Comparison of ENCODE assay signal across 3 worm cellular contexts in the genomic region with DNA sequence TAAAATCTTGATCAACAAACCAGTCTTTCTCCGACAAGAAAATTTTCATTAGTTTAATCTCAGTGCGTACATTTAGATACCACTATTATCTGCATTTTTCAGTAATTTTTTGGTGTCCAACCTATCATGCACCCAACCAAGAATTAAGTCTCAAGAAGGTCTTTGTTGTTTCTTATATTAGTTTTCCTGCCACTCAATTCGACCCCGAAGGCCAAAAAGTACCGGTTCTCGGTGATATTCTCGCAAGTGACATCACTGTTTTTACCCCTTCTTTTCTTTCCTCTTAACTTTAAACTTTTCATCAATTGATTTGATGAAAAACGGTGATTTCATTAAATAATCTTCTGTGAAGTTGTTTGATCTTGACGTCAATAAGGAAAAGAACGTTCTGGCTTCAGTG.
TF ChIP-seq lines count a peak whose summit lies in the region.

A gene (plus strand): TSS at position 400 of the 400 bp plus-strand sequence.

TF ChIP-seq in whole organism, L1 larva, 84 proteins besides CTCF, POLR2A, EP300 and RAD21 (continued from another document and continues in another):
- TF ChIP-seq fos-1 (tag; optimal IDR thresholded peaks at IDR 0.05; lab: Kevin White, UChicago) (no peak), dpl-1 (GFP tag; optimal IDR thresholded peaks at IDR 0.05; lab: Kevin White, UChicago) (no peak), nhr-47 (tag; optimal IDR thresholded peaks at IDR 0.05; lab: Kevin White, UChicago) (no peak), nhr-85 (tag; lab: Kevin White, UChicago) (peak; percentile 90), mef-2 (tag; optimal IDR thresholded peaks at IDR 0.05; lab: Kevin White, UChicago) (no peak), unc-86 (tag; optimal IDR thresholded peaks at IDR 0.05; lab: Kevin White, UChicago) (no peak), unc-62 (GFP tag; optimal IDR thresholded peaks at IDR 0.05; lab: Kevin White, UChicago) (no peak), zag-1 (tag; optimal IDR thresholded peaks at IDR 0.05; lab: Kevin White, UChicago) (no peak), nhr-28 (tag; optimal IDR thresholded peaks at IDR 0.05; lab: Kevin White, UChicago) (no peak), efl-1 (optimal IDR thresholded peaks at IDR 0.05; lab: Kevin White, UChicago) (no peak), efl-1 (GFP tag; optimal IDR thresholded peaks at IDR 0.05 in 1 of 2; lab: Kevin White, UChicago) (peak in 1 of 2 experiments; percentile 89), C16A3.4 (tag; optimal IDR thresholded peaks at IDR 0.05; lab: Kevin White, UChicago) (no peak), lin-35 (GFP tag; optimal IDR thresholded peaks at IDR 0.05; lab: Kevin White, UChicago) (no peak), F16B12.6 (tag; optimal IDR thresholded peaks at IDR 0.05; lab: Kevin White, UChicago) (no peak), nhr-71 (tag; optimal IDR thresholded peaks at IDR 0.05; lab: Kevin White, UChicago) (peak; percentile 30), mdl-1 (tag; optimal IDR thresholded peaks at IDR 0.05; lab: Kevin White, UChicago) (no peak), ceh-88 (GFP tag; IDR thresholded peaks at IDR 0.05; lab: Robert Waterston, UW) (no peak), sptf-1 (tag; optimal IDR thresholded peaks at IDR 0.05; lab: Kevin White, UChicago) (no peak), fkh-10 (GFP tag; optimal IDR thresholded peaks at IDR 0.05; lab: Kevin White, UChicago) (no peak), lin-39 (tag; optimal IDR thresholded peaks at IDR 0.05; lab: Kevin White, UChicago) (no peak), ztf-11 (tag; optimal IDR thresholded peaks at IDR 0.05; lab: Kevin White, UChicago) (no peak), elt-3 (tag; optimal IDR thresholded peaks at IDR 0.05; lab: Kevin White, UChicago) (peak in 4 of 6 experiments; percentile 25 to 48 (median 42)), xbp-1 (tag; optimal IDR thresholded peaks at IDR 0.05; lab: Kevin White, UChicago) (no peak), lin-14 (GFP tag; optimal IDR thresholded peaks at IDR 0.05; lab: Kevin White, UChicago) (peak; percentile 23), lir-3 (tag; optimal IDR thresholded peaks at IDR 0.05; lab: Kevin White, UChicago; ENCODE audit: poor library complexity) (no peak), tbx-2 (tag; optimal IDR thresholded peaks at IDR 0.05; lab: Kevin White, UChicago) (no peak), hpl-2 (GFP tag; optimal IDR thresholded peaks at IDR 0.05; lab: Kevin White, UChicago) (no peak), blmp-1 (tag; optimal IDR thresholded peaks at IDR 0.05; lab: Kevin White, UChicago) (peak; percentile 44), ces-1 (GFP tag; optimal IDR thresholded peaks at IDR 0.05; lab: Kevin White, UChicago) (no peak), unc-30 (tag; optimal IDR thresholded peaks at IDR 0.05; lab: Kevin White, UChicago) (no peak), isw-1 (GFP tag; IDR thresholded peaks at IDR 0.05; lab: Robert Waterston, UW) (no peak), C34B4.2 (tag; optimal IDR thresholded peaks at IDR 0.05; lab: Kevin White, UChicago) (no peak), pag-3 (tag; optimal IDR thresholded peaks at IDR 0.05; lab: Kevin White, UChicago; ENCODE audit: borderline replicate concordance, insufficient read depth) (no peak), unc-98 (GFP tag; IDR thresholded peaks at IDR 0.05; lab: Robert Waterston, UW) (no peak), ceh-8 (GFP tag; optimal IDR thresholded peaks at IDR 0.05; lab: Kevin White, UChicago) (no peak), snu-23 (GFP tag; optimal IDR thresholded peaks at IDR 0.05; lab: Kevin White, UChicago) (no peak), tlp-1 (tag; optimal IDR thresholded peaks at IDR 0.05; lab: Kevin White, UChicago) (no peak), egl-27 (tag; optimal IDR thresholded peaks at IDR 0.05; lab: Kevin White, UChicago) (no peak), irx-1 (tag; optimal IDR thresholded peaks at IDR 0.05; lab: Kevin White, UChicago) (no peak), lsy-2 (tag; optimal IDR thresholded peaks at IDR 0.05; lab: Kevin White, UChicago) (no peak), elt-2 (tag; optimal IDR thresholded peaks at IDR 0.05; lab: Kevin White, UChicago) (no peak), efl-3 (GFP tag; optimal IDR thresholded peaks at IDR 0.05; lab: Kevin White, UChicago) (no peak), ztf-4 (tag; optimal IDR thresholded peaks at IDR 0.05; lab: Kevin White, UChicago) (no peak), mep-1 (tag; optimal IDR thresholded peaks at IDR 0.05; lab: Kevin White, UChicago) (no peak), unc-130 (tag; optimal IDR thresholded peaks at IDR 0.05; lab: Kevin White, UChicago) (no peak)

TF ChIP-seq in whole organism, L2 larva, 48 proteins besides CTCF, POLR2A, EP300 and RAD21 (continued from another document):
- TF ChIP-seq ceh-16 (tag; optimal IDR thresholded peaks at IDR 0.05; lab: Kevin White, UChicago) (no peak), C34F6.9 (tag; optimal IDR thresholded peaks at IDR 0.05; lab: Kevin White, UChicago) (no peak), unc-55 (GFP tag; optimal IDR thresholded peaks at IDR 0.05; lab: Kevin White, UChicago) (no peak), ztf-1 (GFP tag; conservative IDR thresholded peaks at IDR 0.05; lab: Robert Waterston, UW) (no peak), sem-4 (tag; optimal IDR thresholded peaks at IDR 0.05; lab: Kevin White, UChicago) (no peak), nhr-12 (tag; optimal IDR thresholded peaks at IDR 0.05; lab: Kevin White, UChicago) (no peak), mbf-1 (tag; optimal IDR thresholded peaks at IDR 0.05; lab: Kevin White, UChicago) (no peak), elt-3 (tag; optimal IDR thresholded peaks at IDR 0.05; lab: Kevin White, UChicago) (no peak), Y55F3AM.14 (GFP tag; optimal IDR thresholded peaks at IDR 0.05; lab: Kevin White, UChicago) (no peak), zag-1 (tag; optimal IDR thresholded peaks at IDR 0.05; lab: Kevin White, UChicago) (no peak), unc-62 (GFP tag; optimal IDR thresholded peaks at IDR 0.05; lab: Kevin White, UChicago) (no peak), nhr-10 (tag; optimal IDR thresholded peaks at IDR 0.05; lab: Kevin White, UChicago) (no peak), ztf-11 (tag; optimal IDR thresholded peaks at IDR 0.05; lab: Kevin White, UChicago) (no peak), nhr-23 (tag; optimal IDR thresholded peaks at IDR 0.05; lab: Kevin White, UChicago) (no peak), aly-2 (tag; optimal IDR thresholded peaks at IDR 0.05; lab: Kevin White, UChicago) (no peak), unc-39 (tag; optimal IDR thresholded peaks at IDR 0.05; lab: Kevin White, UChicago) (no peak), sma-3 (GFP tag; optimal IDR thresholded peaks at IDR 0.05; lab: Kevin White, UChicago) (peak; percentile 54), alr-1 (tag; optimal IDR thresholded peaks at IDR 0.05; lab: Kevin White, UChicago) (no peak), mab-5 (tag; optimal IDR thresholded peaks at IDR 0.05; lab: Kevin White, UChicago) (no peak), nhr-129 (tag; optimal IDR thresholded peaks at IDR 0.05; lab: Kevin White, UChicago) (no peak), nhr-21 (tag; optimal IDR thresholded peaks at IDR 0.05; lab: Kevin White, UChicago) (no peak), egl-27 (tag; optimal IDR thresholded peaks at IDR 0.05; lab: Kevin White, UChicago) (no peak), blmp-1 (tag; optimal IDR thresholded peaks at IDR 0.05; lab: Kevin White, UChicago; ENCODE audit: insufficient read depth) (peak; percentile 65), lsy-2 (tag; optimal IDR thresholded peaks at IDR 0.05; lab: Kevin White, UChicago) (no peak), F13H6.1 (tag; optimal IDR thresholded peaks at IDR 0.05; lab: Kevin White, UChicago) (no peak), nhr-25 (tag; optimal IDR thresholded peaks at IDR 0.05; lab: Kevin White, UChicago) (peak; percentile 86), elt-1 (tag; optimal IDR thresholded peaks at IDR 0.05; lab: Kevin White, UChicago) (no peak), mdl-1 (tag; optimal IDR thresholded peaks at IDR 0.05; lab: Kevin White, UChicago) (no peak), crh-2 (tag; optimal IDR thresholded peaks at IDR 0.05; lab: Kevin White, UChicago) (peak; percentile 32), fos-1 (tag; optimal IDR thresholded peaks at IDR 0.05; lab: Kevin White, UChicago) (peak; percentile 23)

TF ChIP-seq in whole organism, L4 larva, 104 proteins besides CTCF, POLR2A, EP300 and RAD21 (continued from another document):
- TF ChIP-seq nhr-25 (tag; optimal IDR thresholded peaks at IDR 0.05; lab: Kevin White, UChicago; ENCODE audit: borderline replicate concordance, insufficient read depth) (peak; percentile 43), sdz-12 (GFP tag; optimal IDR thresholded peaks at IDR 0.05; lab: Kevin White, UChicago) (no peak), Y75B8A.6 (GFP tag; IDR thresholded peaks at IDR 0.05; lab: Robert Waterston, UW) (no peak), unc-62 (GFP tag; optimal IDR thresholded peaks at IDR 0.05 in 1 of 2; lab: Kevin White, UChicago) (peak in 1 of 2 experiments; percentile 71), unc-62 (tag; optimal IDR thresholded peaks at IDR 0.05; lab: Kevin White, UChicago) (no peak), mes-2 (tag; optimal IDR thresholded peaks at IDR 0.05; lab: Kevin White, UChicago; ENCODE audit: poor library complexity, severe bottlenecking) (no peak), tag-97 (GFP tag; IDR thresholded peaks at IDR 0.05; lab: Robert Waterston, UW) (no peak)
